Fruit fly (Drosophila melanogaster) whole organism, embryonic: Measurements from ENCODE around the gene CG11562.

Source experiments
- Adf1 ChIP-seq: fragments of 200-800 bp; sonication (Bioruptor generic); IDR thresholded peaks from 2 replicates; pipeline ENCODE4 v1.3.6; 2022; ENCODE audit warnings: missing biosample characterization, missing genetic modification characterization
- Bteb2 ChIP-seq: fragments of 200-800 bp; sonication (Bioruptor generic); optimal IDR thresholded peaks from 2 replicates; lab custom pipeline; 2016; ENCODE audit warnings: missing biosample characterization, missing genetic modification characterization
- CG10147 ChIP-seq: fragments of 200-800 bp; sonication (Bioruptor generic); optimal IDR thresholded peaks from 2 replicates; lab custom pipeline; 2019; ENCODE audit warnings: missing biosample characterization, mild to moderate bottlenecking, missing genetic modification characterization, moderate library complexity
- CG10959 ChIP-seq: fragments of 200-800 bp; sonication (Bioruptor generic); IDR thresholded peaks from 2 replicates; pipeline ENCODE4 v1.3.6; 2022; ENCODE audit warnings: missing biosample characterization, missing genetic modification characterization
- CG11085 ChIP-seq: fragments of 200-800 bp; sonication (Bioruptor generic); IDR thresholded peaks from 2 replicates; pipeline ENCODE4 v1.3.6; 2022; ENCODE audit warnings: missing biosample characterization, missing genetic modification characterization
- CG11398 ChIP-seq: fragments of 200-800 bp; sonication (Bioruptor generic); optimal IDR thresholded peaks from 2 replicates; lab custom pipeline; 2016; ENCODE audit warnings: missing biosample characterization, missing genetic modification characterization
- CG12071 ChIP-seq: fragments of 200-800 bp; sonication (Bioruptor generic); optimal IDR thresholded peaks from 3 replicates; lab custom pipeline; 2018; ENCODE audit warnings: missing biosample characterization, mild to moderate bottlenecking, missing genetic modification characterization
- CG12155 ChIP-seq: fragments of 200-800 bp; sonication (Bioruptor generic); optimal IDR thresholded peaks from 3 replicates; lab custom pipeline; 2016; ENCODE audit warnings: missing biosample characterization, missing genetic modification characterization
- CG1233 ChIP-seq: fragments of 200-800 bp; sonication (Bioruptor generic); optimal IDR thresholded peaks from 4 replicates; lab custom pipeline; 2018; ENCODE audit warnings: missing biosample characterization, mild to moderate bottlenecking, missing genetic modification characterization
- CG14667 ChIP-seq: fragments of 200-800 bp; sonication (Bioruptor generic); IDR thresholded peaks from 2 replicates; pipeline ENCODE4 v1.3.6; 2022; ENCODE audit warnings: missing biosample characterization, missing genetic modification characterization
- CG1602 ChIP-seq: fragments of 200-800 bp; sonication (Bioruptor generic); optimal IDR thresholded peaks from 3 replicates; lab custom pipeline; 2016; ENCODE audit warnings: missing biosample characterization, missing genetic modification characterization
- CG2116 ChIP-seq: fragments of 200-800 bp; sonication (Bioruptor generic); optimal IDR thresholded peaks from 3 replicates; lab custom pipeline; 2018; ENCODE audit warnings: missing biosample characterization, mild to moderate bottlenecking, missing genetic modification characterization
- CG2202 ChIP-seq: fragments of 200-800 bp; sonication (Bioruptor generic); optimal IDR thresholded peaks from 2 replicates; lab custom pipeline; 2018; ENCODE audit warnings: missing biosample characterization, mild to moderate bottlenecking, missing genetic modification characterization
- CG2678 ChIP-seq: fragments of 200-800 bp; sonication (Bioruptor generic); optimal IDR thresholded peaks from 3 replicates; lab custom pipeline; 2019; ENCODE audit warnings: missing biosample characterization, mild to moderate bottlenecking, missing genetic modification characterization, moderate library complexity
- CG2712 ChIP-seq: fragments of 200-800 bp; optimal IDR thresholded peaks from 3 replicates; lab custom pipeline; 2019; ENCODE audit warnings: missing biosample characterization, mild to moderate bottlenecking, missing genetic modification characterization, moderate library complexity
- CG2889 ChIP-seq: fragments of 200-800 bp; sonication (Bioruptor generic); IDR thresholded peaks from 3 replicates; pipeline ENCODE4 v1.3.6; 2022; ENCODE audit warnings: missing biosample characterization, missing genetic modification characterization
- CG30020 ChIP-seq: fragments of 200-800 bp; optimal IDR thresholded peaks from 2 replicates; lab custom pipeline; 2019; ENCODE audit warnings: missing biosample characterization, mild to moderate bottlenecking, missing genetic modification characterization, moderate library complexity
- CG3995 ChIP-seq: fragments of 200-800 bp; sonication (Bioruptor generic); optimal IDR thresholded peaks from 3 replicates; lab custom pipeline; 2016; ENCODE audit warnings: missing biosample characterization, missing genetic modification characterization
- CG6254 ChIP-seq: fragments of 200-800 bp; sonication (Bioruptor generic); optimal IDR thresholded peaks from 3 replicates; lab custom pipeline; 2017; ENCODE audit warnings: mild to moderate bottlenecking, missing biosample characterization, missing genetic modification reagents, missing genetic modification characterization
- CG6683 ChIP-seq: fragments of 200-800 bp; sonication (Bioruptor generic); optimal IDR thresholded peaks from 2 replicates; lab custom pipeline; 2017; ENCODE audit warnings: missing biosample characterization, mild to moderate bottlenecking, missing genetic modification characterization, missing genetic modification reagents
- CG6689 ChIP-seq: fragments of 200-800 bp; sonication (Bioruptor generic); IDR thresholded peaks from 2 replicates; pipeline ENCODE4 v1.3.6; 2022; ENCODE audit warnings: missing biosample characterization, missing genetic modification characterization
- CG6791 ChIP-seq: fragments of 200-800 bp; sonication (Bioruptor generic); IDR thresholded peaks from 3 replicates; pipeline ENCODE4 v1.3.6; 2022; ENCODE audit warnings: missing biosample characterization, missing genetic modification characterization; ENCODE audit not compliant: partially characterized antibody
- CG8478 ChIP-seq: fragments of >200 bp; optimal IDR thresholded peaks from 2 replicates; lab custom pipeline; 2018
- Dbx ChIP-seq: fragments of 200-800 bp; sonication (Bioruptor generic); IDR thresholded peaks from 3 replicates; pipeline ENCODE4 v1.3.6; 2022; ENCODE audit warnings: missing biosample characterization, missing genetic modification characterization
- Deaf1 ChIP-seq: fragments of 200-800 bp; optimal IDR thresholded peaks from 3 replicates; lab custom pipeline; 2019; ENCODE audit warnings: missing biosample characterization, mild to moderate bottlenecking, missing genetic modification characterization, moderate library complexity
- Dip2 ChIP-seq: fragments of 200-800 bp; sonication (Bioruptor generic); IDR thresholded peaks from 2 replicates; pipeline ENCODE4 v1.3.6; 2022; ENCODE audit warnings: missing biosample characterization, missing genetic modification characterization
- Dref ChIP-seq: fragments of 200-800 bp; sonication (Bioruptor generic); IDR thresholded peaks from 2 replicates; pipeline ENCODE4 v1.3.6; 2022; ENCODE audit warnings: missing biosample characterization, missing genetic modification characterization
- HLH54F ChIP-seq: fragments of 200-800 bp; sonication (Bioruptor generic); optimal IDR thresholded peaks from 3 replicates; lab custom pipeline; 2016; ENCODE audit warnings: missing biosample characterization, missing genetic modification characterization
- HLHmδ ChIP-seq: fragments of 200-800 bp; sonication (Bioruptor generic); optimal IDR thresholded peaks from 2 replicates; lab custom pipeline; 2018; ENCODE audit warnings: missing biosample characterization, mild to moderate bottlenecking, missing genetic modification characterization, moderate library complexity
- Hand ChIP-seq: fragments of 200-800 bp; sonication (Bioruptor generic); optimal IDR thresholded peaks from 2 replicates; lab custom pipeline; 2017; ENCODE audit warnings: mild to moderate bottlenecking, missing biosample characterization, missing genetic modification reagents, missing genetic modification characterization
- Hmx ChIP-seq: fragments of 200-800 bp; sonication (Bioruptor generic); optimal IDR thresholded peaks from 2 replicates; lab custom pipeline; 2016; ENCODE audit warnings: missing biosample characterization, missing genetic modification characterization
- Mrtf ChIP-seq: fragments of 200-800 bp; sonication (Bioruptor generic); IDR thresholded peaks from 3 replicates; pipeline ENCODE4 v1.3.6; 2022; ENCODE audit warnings: missing biosample characterization, missing genetic modification characterization
- Myb ChIP-seq: fragments of 200-800 bp; sonication (Bioruptor generic); optimal IDR thresholded peaks from 2 replicates; lab custom pipeline; 2016; ENCODE audit warnings: missing biosample characterization, missing genetic modification characterization
- NFAT ChIP-seq: fragments of 200-800 bp; sonication (Bioruptor generic); IDR thresholded peaks from 2 replicates; pipeline ENCODE4 v1.3.6; 2022; ENCODE audit warnings: missing biosample characterization, missing genetic modification characterization
- az2 ChIP-seq: fragments of 200-800 bp; sonication (Bioruptor generic); optimal IDR thresholded peaks from 3 replicates; lab custom pipeline; 2016; ENCODE audit warnings: missing biosample characterization, missing genetic modification characterization
- cas ChIP-seq: fragments of 200-800 bp; sonication (Bioruptor generic); IDR thresholded peaks from 2 replicates; pipeline ENCODE4 v1.3.6; 2022; ENCODE audit warnings: missing biosample characterization, missing genetic modification characterization
- caup ChIP-seq: fragments of 200-800 bp; sonication (Bioruptor generic); optimal IDR thresholded peaks from 3 replicates; lab custom pipeline; 2017; ENCODE audit warnings: missing biosample characterization, mild to moderate bottlenecking, missing genetic modification characterization, moderate library complexity; ENCODE audit not compliant: severe bottlenecking
- chif ChIP-seq, 2 experiments: fragments of 200-800 bp; sonication (Bioruptor generic); optimal IDR thresholded peaks; 3 replicates each; lab custom pipeline; 2016; ENCODE audit warnings: missing biosample characterization in 2 of 2, missing genetic modification characterization in 2 of 2
- dan ChIP-seq: fragments of 200-800 bp; sonication (Bioruptor generic); IDR thresholded peaks from 2 replicates; pipeline ENCODE4 v1.3.6; 2022; ENCODE audit warnings: missing biosample characterization, missing genetic modification characterization
- dysf ChIP-seq: fragments of 200-800 bp; sonication (Bioruptor generic); IDR thresholded peaks from 3 replicates; pipeline ENCODE4 v1.3.6; 2022; ENCODE audit warnings: missing biosample characterization, missing genetic modification characterization
- eve ChIP-seq, 2 experiments: fragments of >200 bp; optimal IDR thresholded peaks; 2 replicates each; lab custom pipeline; 2017; ENCODE audit warnings: missing biosample characterization in 2 of 2, missing genetic modification characterization in 2 of 2
- ewg ChIP-seq: fragments of 200-800 bp; sonication (Bioruptor generic); optimal IDR thresholded peaks from 3 replicates; lab custom pipeline; 2017; ENCODE audit warnings: mild to moderate bottlenecking, missing biosample characterization, missing genetic modification reagents, missing genetic modification characterization
- gcm ChIP-seq: fragments of 200-800 bp; sonication (Bioruptor generic); optimal IDR thresholded peaks from 2 replicates; lab custom pipeline; 2019; ENCODE audit warnings: missing biosample characterization, mild to moderate bottlenecking, missing genetic modification characterization, moderate library complexity
- gem ChIP-seq: fragments of 200-800 bp; sonication (Bioruptor generic); optimal IDR thresholded peaks from 2 replicates; lab custom pipeline; 2019; ENCODE audit warnings: missing biosample characterization, mild to moderate bottlenecking, missing genetic modification characterization, moderate library complexity
- nmo ChIP-seq: fragments of 200-800 bp; sonication (Bioruptor generic); optimal IDR thresholded peaks from 2 replicates; lab custom pipeline; 2018; ENCODE audit warnings: missing biosample characterization, mild to moderate bottlenecking, missing genetic modification characterization, moderate library complexity
- oc ChIP-seq: fragments of 200-800 bp; sonication (Bioruptor generic); optimal IDR thresholded peaks from 2 replicates; lab custom pipeline; 2018; ENCODE audit warnings: missing biosample characterization, mild to moderate bottlenecking, missing genetic modification characterization, moderate library complexity
- pan ChIP-seq, 4 experiments: fragments of >200 bp in 3 of 4; fragments of 200-800 bp in 1 of 4; sonication (Bioruptor generic) in 1 of 4; optimal IDR thresholded peaks in 3 of 4; IDR thresholded peaks in 1 of 4; 2 replicates each; pipeline versions ENCODE4 v1.3.6 to Lab custom; 2017 to 2022; ENCODE audit warnings: missing biosample characterization in 2 of 4, missing genetic modification characterization in 2 of 4, mixed read lengths in 1 of 4
- psq ChIP-seq: fragments of 200-800 bp; sonication (Bioruptor generic); optimal IDR thresholded peaks from 2 replicates; lab custom pipeline; 2017; ENCODE audit warnings: missing biosample characterization, missing genetic modification characterization
- tup ChIP-seq: fragments of 200-800 bp; sonication (Bioruptor generic); optimal IDR thresholded peaks from 2 replicates; lab custom pipeline; 2016; ENCODE audit warnings: missing biosample characterization, mild to moderate bottlenecking, missing genetic modification characterization, moderate library complexity

The CG11562 gene

dm6 chr2L:297480-298284, 5.5 kb downstream of the CG11562 start, which contains the start of gene Pi3K21B (continued):
- TF ChIP-seq oc (tag; lab: Kevin White, UChicago) = no peak
- TF ChIP-seq CG6254 (GFP tag; lab: Kevin White, UChicago) = peak; percentile 77
- peak; percentile 83 for TF ChIP-seq Bteb2 (GFP tag; lab: Kevin White, UChicago)
- peak; percentile 90 for TF ChIP-seq CG1602 (GFP tag; lab: Kevin White, UChicago)
- peak; percentile 96 for TF ChIP-seq HLH54F
- peak; percentile 86 for TF ChIP-seq NFAT (GFP tag; lab: Robert Waterston, UW)
- TF ChIP-seq Dref (GFP tag; lab: Robert Waterston, UW) = peak; percentile 43
- peak; percentile 25; the same call in 1 of the 2 replicates for TF ChIP-seq Adf1 (GFP tag; lab: Robert Waterston, UW)
- TF ChIP-seq nmo = peak; percentile 93
- peak; percentile 93 for TF ChIP-seq Dbx (GFP tag; lab: Robert Waterston, UW)
- TF ChIP-seq psq (GFP tag; lab: Kevin White, UChicago) = peak; percentile 54
- no peak; the same call in none of the 3 replicates for TF ChIP-seq Mrtf (GFP tag; lab: Robert Waterston, UW)
- TF ChIP-seq eve (GFP tag; optimal IDR thresholded peaks at IDR 0.05; lab: Kevin White, UChicago) = no peak
- no peak for TF ChIP-seq dan
- TF ChIP-seq CG12155 (GFP tag; lab: Kevin White, UChicago) = peak; percentile 92
- peak; percentile 73 for TF ChIP-seq CG6791 (GFP tag; lab: Robert Waterston, UW)
- peak; percentile 76 for TF ChIP-seq CG11398 (GFP tag; lab: Kevin White, UChicago)
- peak; percentile 83 for TF ChIP-seq CG6689 (GFP tag; lab: Robert Waterston, UW)
- peak; percentile 87 for TF ChIP-seq az2
- TF ChIP-seq cas = peak; percentile 30; the same call in 1 of the 2 replicates
- TF ChIP-seq chif (GFP tag; optimal IDR thresholded peaks at IDR 0.05; lab: Kevin White, UChicago) = peak; percentile 87 to 88
- TF ChIP-seq CG6683 (GFP tag; lab: Kevin White, UChicago) = peak; percentile 60
- TF ChIP-seq CG1233 (GFP tag; lab: Kevin White, UChicago) = peak; percentile 88

dm6 chr2L:298285-298644, 6.0 kb downstream of the CG11562 start:
- no peak for TF ChIP-seq CG2712 (tag; lab: Kevin White, UChicago)
- no peak for TF ChIP-seq CG30020
- no peak for TF ChIP-seq CG2202 (tag; lab: Kevin White, UChicago)
- TF ChIP-seq Deaf1 = peak; percentile 79
- no peak for TF ChIP-seq HLHmδ
- no peak for TF ChIP-seq CG2116 (GFP tag; lab: Kevin White, UChicago)
- TF ChIP-seq psq (GFP tag; lab: Kevin White, UChicago) = no peak
- TF ChIP-seq Myb (GFP tag; lab: Kevin White, UChicago) = no peak
- TF ChIP-seq CG10959 (GFP tag; lab: Robert Waterston, UW) = no peak
- TF ChIP-seq CG10147 = peak; percentile 9
- TF ChIP-seq pan (optimal IDR thresholded peaks at IDR 0.05; lab: Kevin White, UChicago) = no peak
- no peak for TF ChIP-seq pan (GFP tag; optimal IDR thresholded peaks at IDR 0.05 in 1 of 2, IDR thresholded peaks at IDR 0.05 in 1 of 2)
- TF ChIP-seq CG11085 (GFP tag; lab: Robert Waterston, UW) = no peak
- no peak for TF ChIP-seq CG2678
- no peak for TF ChIP-seq CG8478 (lab: Kevin White, UChicago)
- no peak for TF ChIP-seq tup (GFP tag; lab: Kevin White, UChicago)
- no peak for TF ChIP-seq Hand
- no peak for TF ChIP-seq gcm (GFP tag; lab: Kevin White, UChicago)
- TF ChIP-seq caup (GFP tag; lab: Kevin White, UChicago) = no peak
- no peak for TF ChIP-seq Dip2
- TF ChIP-seq CG3995 = no peak
- no peak for TF ChIP-seq ewg (GFP tag; lab: Kevin White, UChicago)
- no peak for TF ChIP-seq dysf (GFP tag; lab: Robert Waterston, UW)
- TF ChIP-seq CG2889 (GFP tag; lab: Robert Waterston, UW) = no peak
- no peak for TF ChIP-seq Hmx
- no peak for TF ChIP-seq gem (tag; lab: Kevin White, UChicago)
- no peak for TF ChIP-seq CG12071 (GFP tag; lab: Kevin White, UChicago)
- no peak for TF ChIP-seq CG14667 (GFP tag; lab: Robert Waterston, UW)
